Fruit fly (Drosophila melanogaster): Measurements from ENCODE around the gene CG13692.

CG13692 gene

DNA sequence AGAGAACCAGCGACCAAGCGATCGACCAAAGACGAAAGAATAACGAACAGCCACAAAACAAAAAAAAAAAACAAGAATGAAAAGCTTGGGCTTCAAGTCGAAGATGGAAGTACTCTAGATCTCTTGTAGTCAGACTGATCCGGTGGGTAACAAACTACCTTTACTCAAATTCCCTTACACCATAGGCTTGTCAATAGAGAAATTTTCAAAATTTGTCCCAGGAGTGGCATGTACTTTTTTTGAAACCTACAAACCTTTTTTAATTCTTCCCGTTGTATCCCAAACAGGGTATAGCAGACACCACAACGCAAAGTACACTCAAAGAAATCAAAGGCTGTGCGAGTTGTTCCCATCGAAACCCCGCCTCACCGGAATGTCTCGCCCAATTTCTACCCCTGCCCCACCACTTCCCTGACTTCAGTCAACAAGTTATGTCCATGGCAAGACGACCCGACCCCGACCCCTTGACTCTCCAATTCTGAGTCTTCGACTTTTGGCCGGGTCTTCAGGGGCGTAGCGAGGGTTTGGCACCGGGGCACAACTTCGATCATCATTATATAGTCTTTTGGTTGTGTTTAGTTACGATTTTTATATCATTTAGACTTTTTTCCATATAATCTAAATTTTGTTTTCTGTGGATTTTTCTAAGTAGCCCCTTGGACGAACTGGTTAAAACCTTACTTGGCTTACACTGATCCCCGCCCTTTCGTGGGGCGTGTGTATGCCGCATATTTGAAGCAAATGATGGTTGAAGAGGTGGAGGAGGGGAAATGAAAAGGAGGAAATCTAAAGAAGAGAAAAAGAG is 8.3 kb downstream of the CG13692 start (continued):
- no peak for TF ChIP-seq bowl (GFP tag; IDR thresholded peaks at IDR 0.05)
- TF ChIP-seq HLH4C (GFP tag; IDR thresholded peaks at IDR 0.05; ENCODE audit: partially characterized antibody) = no peak
- TF ChIP-seq Optix (GFP tag; IDR thresholded peaks at IDR 0.05) = no peak
- TF ChIP-seq dmrt99B (tag; optimal IDR thresholded peaks at IDR 0.05) = peak; percentile 25
- TF ChIP-seq z (GFP tag; IDR thresholded peaks at IDR 0.05) = no peak
- peak; percentile 13 for TF ChIP-seq CG15514 (GFP tag; optimal IDR thresholded peaks at IDR 0.05)
- no peak for TF ChIP-seq Dref (GFP tag; IDR thresholded peaks at IDR 0.05)
- TF ChIP-seq CG11695 (GFP tag; IDR thresholded peaks at IDR 0.05) = no peak
- peak; percentile 52 for TF ChIP-seq pho (GFP tag; optimal IDR thresholded peaks at IDR 0.05)
- peak; percentile 44 for TF ChIP-seq grau (tag; optimal IDR thresholded peaks at IDR 0.05)
- TF ChIP-seq gt (GFP tag; IDR thresholded peaks at IDR 0.05) = 0 out of 2 replicates have a peak, but pooled peaks have one; percentile 23
- no peak for TF ChIP-seq ase (GFP tag; IDR thresholded peaks at IDR 0.05)
- TF ChIP-seq Adf1 (GFP tag; IDR thresholded peaks at IDR 0.05) = no peak
- no peak for TF ChIP-seq Kr (GFP tag; optimal IDR thresholded peaks at IDR 0.05)
- TF ChIP-seq pros (GFP tag; optimal IDR thresholded peaks at IDR 0.05) = peak; percentile 36
- TF ChIP-seq CG10147 (GFP tag; optimal IDR thresholded peaks at IDR 0.05) = no peak
- no peak for TF ChIP-seq Stat92E (GFP tag; optimal IDR thresholded peaks at IDR 0.05)
- TF ChIP-seq mam (GFP tag; optimal IDR thresholded peaks at IDR 0.05) = peak; percentile 61
- peak; percentile 65 for TF ChIP-seq vvl (GFP tag; IDR thresholded peaks at IDR 0.05)
- TF ChIP-seq PHDP (tag; optimal IDR thresholded peaks at IDR 0.05) = peak; percentile 29
- TF ChIP-seq Tbp (GFP tag; optimal IDR thresholded peaks at IDR 0.05) = no peak
- TF ChIP-seq Oaz (GFP tag; IDR thresholded peaks at IDR 0.05) = no peak
- peak; percentile 59 for TF ChIP-seq ind (GFP tag; optimal IDR thresholded peaks at IDR 0.05)
- TF ChIP-seq CG5953 (GFP tag; IDR thresholded peaks at IDR 0.05) = no peak
- TF ChIP-seq CG17829 (tag; optimal IDR thresholded peaks at IDR 0.05) = peak; percentile 42
- TF ChIP-seq tin (GFP tag; optimal IDR thresholded peaks at IDR 0.05) = peak; percentile 44
- peak; percentile 31 for TF ChIP-seq tx (GFP tag; optimal IDR thresholded peaks at IDR 0.05)
- no peak for TF ChIP-seq CG9797 (GFP tag; optimal IDR thresholded peaks at IDR 0.05)
- TF ChIP-seq Sox102F (GFP tag; optimal IDR thresholded peaks at IDR 0.05) = peak; percentile 38
- no peak for TF ChIP-seq MTF-1 (GFP tag; optimal IDR thresholded peaks at IDR 0.05; ENCODE audit: borderline replicate concordance)
- TF ChIP-seq CG1647 (GFP tag; optimal IDR thresholded peaks at IDR 0.05) = no peak
- no peak for TF ChIP-seq toy (GFP tag; IDR thresholded peaks at IDR 0.05)
- peak; percentile 40 for TF ChIP-seq gro (GFP tag; optimal IDR thresholded peaks at IDR 0.05)
- TF ChIP-seq pan (optimal IDR thresholded peaks at IDR 0.05) = no peak
- TF ChIP-seq pan (GFP tag; optimal IDR thresholded peaks at IDR 0.05 in 1 of 2, IDR thresholded peaks at IDR 0.05 in 1 of 2) = peak in 1 of 2 experiments; percentile 37
- peak; percentile 61 for TF ChIP-seq CG9932 (GFP tag; IDR thresholded peaks at IDR 0.05)
- TF ChIP-seq ab (GFP tag; optimal IDR thresholded peaks at IDR 0.05) = peak; percentile 0
- TF ChIP-seq yki (optimal IDR thresholded peaks at IDR 0.05) = no peak
- no peak for TF ChIP-seq CG16779 (GFP tag; IDR thresholded peaks at IDR 0.05)
- 0 out of 2 replicates have a peak, but pooled peaks have one; percentile 45 for TF ChIP-seq dan (GFP tag; IDR thresholded peaks at IDR 0.05)
- TF ChIP-seq klu (GFP tag; IDR thresholded peaks at IDR 0.05) = no peak
- TF ChIP-seq CG18619 (GFP tag; optimal IDR thresholded peaks at IDR 0.05) = no peak
- TF ChIP-seq HHEX (GFP tag; optimal IDR thresholded peaks at IDR 0.05) = peak; percentile 44
- 0 out of 3 replicates have a peak, but pooled peaks have one; percentile 32 for TF ChIP-seq knrl (GFP tag; IDR thresholded peaks at IDR 0.05; ENCODE audit: partially characterized antibody)
- TF ChIP-seq ci (GFP tag; IDR thresholded peaks at IDR 0.05) = peak; percentile 49; the same call in 1 of the 3 replicates
- peak; percentile 65 for TF ChIP-seq Side (GFP tag; optimal IDR thresholded peaks at IDR 0.05)
- no peak for TF ChIP-seq twi (tag; optimal IDR thresholded peaks at IDR 0.05)
- TF ChIP-seq Rx (GFP tag; IDR thresholded peaks at IDR 0.05) = no peak
- TF ChIP-seq CG12299 (tag; optimal IDR thresholded peaks at IDR 0.05) = peak; percentile 5
- no peak for TF ChIP-seq Lim3 (GFP tag; IDR thresholded peaks at IDR 0.05)
- TF ChIP-seq CG4424 (GFP tag; optimal IDR thresholded peaks at IDR 0.05) = peak; percentile 38

Data from whole organism, embryonic.